Worm (Caenorhabditis elegans) whole organism, young adult: Measurements from ENCODE around the gene cdr-7.

Experiments used
- B0261.1 ChIP-seq: sonication (generic microtip); optimal IDR thresholded peaks from 2 replicates; lab custom pipeline; 2016; ENCODE audit warnings: mild to moderate bottlenecking, missing genetic modification characterization, moderate library complexity, missing compliant biosample characterization
- B0336.3 ChIP-seq: fragments of 200-800 bp; sonication (Bioruptor generic); IDR thresholded peaks from 2 replicates; pipeline ENCODE4 v1.3.6; 2022; ENCODE audit warnings: missing genetic modification characterization, missing compliant biosample characterization
- C17E4.6 ChIP-seq: fragments of 200-800 bp; sonication (Bioruptor generic); IDR thresholded peaks from 2 replicates; pipeline ENCODE4 v1.3.6; 2022; ENCODE audit warnings: missing genetic modification reagents, missing genetic modification characterization, missing compliant biosample characterization
- F39B2.1 ChIP-seq: fragments of 200-800 bp; sonication (Bioruptor generic); IDR thresholded peaks from 2 replicates; pipeline ENCODE4 v1.3.6; 2022; ENCODE audit warnings: missing genetic modification reagents, missing genetic modification characterization, missing compliant biosample characterization
- F49E8.2 ChIP-seq: sonication (generic microtip); optimal IDR thresholded peaks from 3 replicates; lab custom pipeline; 2017; ENCODE audit warnings: missing genetic modification characterization, mild to moderate bottlenecking, missing compliant biosample characterization, antibody characterized with exemption, moderate library complexity; ENCODE audit not compliant: insufficient read depth
- T26A5.8 ChIP-seq: sonication (generic microtip); optimal IDR thresholded peaks from 2 replicates; lab custom pipeline; 2016; ENCODE audit warnings: missing genetic modification characterization, missing compliant biosample characterization
- Y53F4B.3 ChIP-seq: fragments of 200-800 bp; sonication (Bioruptor generic); IDR thresholded peaks from 2 replicates; pipeline ENCODE4 v1.3.6; 2022; ENCODE audit warnings: missing genetic modification reagents, missing genetic modification characterization, missing compliant biosample characterization
- Y56A3A.18 ChIP-seq: fragments of 200-800 bp; sonication (Bioruptor generic); IDR thresholded peaks from 2 replicates; pipeline ENCODE4 v1.3.6; 2022; ENCODE audit warnings: missing genetic modification reagents, missing genetic modification characterization, missing compliant biosample characterization
- ama-1 ChIP-seq, 3 experiments: fragments of 150-350 bp in 1 of 3; sonication (generic microtip) in 2 of 3; optimal IDR thresholded peaks; 2 replicates each; lab custom pipeline; 2014 to 2018; ENCODE audit warnings: missing biosample characterization in 2 of 3, missing genetic modification characterization in 2 of 3, missing genetic modification reagents in 2 of 3
- atf-7 ChIP-seq: sonication (generic microtip); optimal IDR thresholded peaks from 2 replicates; lab custom pipeline; 2017; ENCODE audit warnings: mild to moderate bottlenecking, missing genetic modification characterization, missing compliant biosample characterization
- bed-2 ChIP-seq: fragments of 200-800 bp; sonication (Bioruptor generic); IDR thresholded peaks from 2 replicates; pipeline ENCODE4 v1.3.6; 2022; ENCODE audit warnings: missing genetic modification reagents, missing genetic modification characterization, missing compliant biosample characterization
- ceh-79 ChIP-seq: sonication (generic microtip); optimal IDR thresholded peaks from 2 replicates; lab custom pipeline; 2017; ENCODE audit warnings: mild to moderate bottlenecking, missing genetic modification characterization, missing compliant biosample characterization
- dpff-1 ChIP-seq: sonication (generic microtip); optimal IDR thresholded peaks from 2 replicates; lab custom pipeline; 2017; ENCODE audit warnings: mild to moderate bottlenecking, missing genetic modification characterization, missing compliant biosample characterization
- dpl-1 ChIP-seq: fragments of 150-350 bp; optimal IDR thresholded peaks from 2 replicates; lab custom pipeline; 2014; ENCODE audit warnings: missing biosample characterization, missing genetic modification reagents, missing genetic modification characterization
- egl-18 ChIP-seq: fragments of 200-800 bp; sonication (Bioruptor generic); IDR thresholded peaks from 2 replicates; pipeline ENCODE4 v1.3.6; 2022; ENCODE audit warnings: missing genetic modification reagents, missing genetic modification characterization, missing compliant biosample characterization
- egrh-3 ChIP-seq: fragments of 200-800 bp; sonication (Bioruptor generic); IDR thresholded peaks from 2 replicates; pipeline ENCODE4 v1.3.6; 2022; ENCODE audit warnings: missing genetic modification reagents, missing genetic modification characterization, missing compliant biosample characterization
- gei-17 ChIP-seq: fragments of 200-800 bp; sonication (Bioruptor generic); optimal IDR thresholded peaks from 2 replicates; lab custom pipeline; 2018; ENCODE audit warnings: mild to moderate bottlenecking, missing genetic modification characterization, missing compliant biosample characterization
- let-607 ChIP-seq, 2 experiments: fragments of 200-800 bp in 1 of 2; sonication (Bioruptor generic) in 1 of 2; sonication (generic microtip) in 1 of 2; optimal IDR thresholded peaks; 2 replicates each; lab custom pipeline; 2016 to 2018; ENCODE audit warnings: mild to moderate bottlenecking in 2 of 2, missing compliant biosample characterization in 2 of 2, missing genetic modification characterization in 2 of 2, moderate library complexity in 2 of 2, missing genotype in 1 of 2
- lin-26 ChIP-seq: fragments of 200-800 bp; sonication (Bioruptor generic); IDR thresholded peaks from 2 replicates; pipeline ENCODE4 v1.3.6; 2022; ENCODE audit warnings: missing genetic modification reagents, missing genetic modification characterization, missing compliant biosample characterization
- lin-35 ChIP-seq, 3 experiments: fragments of 150-350 bp in 2 of 3; sonication (generic microtip) in 1 of 3; optimal IDR thresholded peaks; 2 replicates each; lab custom pipeline; 2014 to 2018; ENCODE audit warnings: missing biosample characterization in 3 of 3, missing genetic modification characterization in 3 of 3, missing genetic modification reagents in 3 of 3
- lin-54 ChIP-seq: fragments of 200-800 bp; sonication (Bioruptor generic); optimal IDR thresholded peaks from 2 replicates; lab custom pipeline; 2018; ENCODE audit warnings: mild to moderate bottlenecking, missing genetic modification characterization, missing compliant biosample characterization
- madf-10 ChIP-seq: sonication (generic microtip); optimal IDR thresholded peaks from 2 replicates; lab custom pipeline; 2016; ENCODE audit warnings: mild to moderate bottlenecking, missing genetic modification characterization, missing compliant biosample characterization
- madf-6 ChIP-seq: fragments of 200-800 bp; sonication (Bioruptor generic); IDR thresholded peaks from 2 replicates; pipeline ENCODE4 v1.3.6; 2022; ENCODE audit warnings: missing genetic modification reagents, missing genetic modification characterization, missing compliant biosample characterization
- madf-8 ChIP-seq: fragments of 200-800 bp; sonication (Bioruptor generic); conservative IDR thresholded peaks from 2 replicates; pipeline ENCODE4 v1.3.6; 2022; ENCODE audit warnings: missing genetic modification reagents, missing genetic modification characterization, missing compliant biosample characterization
- mes-4 ChIP-seq: sonication (generic microtip); optimal IDR thresholded peaks from 2 replicates; lab custom pipeline; 2016; ENCODE audit warnings: missing genotype, missing genetic modification characterization, missing compliant biosample characterization
- mxl-1 ChIP-seq: sonication (generic microtip); optimal IDR thresholded peaks from 2 replicates; lab custom pipeline; 2016; ENCODE audit warnings: missing genetic modification characterization, missing compliant biosample characterization
- repo-1 ChIP-seq: sonication (generic microtip); optimal IDR thresholded peaks from 2 replicates; lab custom pipeline; 2017; ENCODE audit warnings: mild to moderate bottlenecking, missing genetic modification characterization, missing compliant biosample characterization
- snpc-1.1 ChIP-seq: sonication (generic microtip); optimal IDR thresholded peaks from 2 replicates; lab custom pipeline; 2017; ENCODE audit warnings: missing genetic modification characterization, mild to moderate bottlenecking, missing compliant biosample characterization, antibody characterized with exemption, moderate library complexity, missing genotype, missing genetic modification reagents; ENCODE audit not compliant: insufficient read depth
- tlf-1 ChIP-seq: fragments of 200-800 bp; sonication (Bioruptor generic); optimal IDR thresholded peaks from 2 replicates; lab custom pipeline; 2018; ENCODE audit warnings: mild to moderate bottlenecking, missing genetic modification characterization, missing compliant biosample characterization
- unc-62 ChIP-seq: fragments of 150-350 bp; optimal IDR thresholded peaks from 2 replicates; lab custom pipeline; 2014; ENCODE audit warnings: missing biosample characterization, missing genetic modification reagents, missing genetic modification characterization
- zim-3 ChIP-seq: sonication (generic microtip); optimal IDR thresholded peaks from 2 replicates; lab custom pipeline; 2017; ENCODE audit warnings: mild to moderate bottlenecking, missing genetic modification characterization, moderate library complexity, missing compliant biosample characterization
- ztf-25 ChIP-seq: fragments of 200-800 bp; sonication (Bioruptor generic); IDR thresholded peaks from 2 replicates; pipeline ENCODE4 v1.3.6; 2022; ENCODE audit warnings: missing genetic modification reagents, missing genetic modification characterization, missing compliant biosample characterization
- ztf-26 ChIP-seq: sonication (generic microtip); optimal IDR thresholded peaks from 2 replicates; lab custom pipeline; 2017; ENCODE audit warnings: missing genetic modification characterization, missing compliant biosample characterization
- ztf-3 ChIP-seq: fragments of 200-800 bp; sonication (Bioruptor generic); optimal IDR thresholded peaks from 2 replicates; lab custom pipeline; 2018; ENCODE audit warnings: mild to moderate bottlenecking, missing genetic modification characterization, missing compliant biosample characterization

cdr-7 gene

DNA sequence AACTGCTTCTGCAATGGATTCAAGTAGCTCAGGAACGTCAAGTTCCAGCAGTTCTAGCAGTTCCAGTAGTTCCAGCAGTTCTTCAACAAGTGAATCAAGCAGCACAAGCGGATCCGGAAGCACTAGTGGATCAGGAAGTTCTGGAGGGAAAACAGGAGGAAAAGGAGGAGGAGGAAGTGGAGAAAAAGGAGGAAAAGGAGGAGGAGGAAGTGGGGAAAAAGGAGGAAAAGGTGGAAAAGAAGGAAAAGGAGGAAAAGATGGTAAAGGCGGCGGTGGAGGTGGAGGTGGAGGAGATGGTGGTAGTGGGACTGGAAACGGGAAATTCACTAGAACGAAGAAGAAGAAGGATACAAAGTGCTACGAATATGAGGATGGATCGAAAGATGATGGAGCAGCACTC is 5.4 kb downstream of the cdr-7 start:
- peak; percentile 49 for TF ChIP-seq egrh-3 (GFP tag; lab: Robert Waterston, UW)
- TF ChIP-seq repo-1 (tag; lab: Kevin White, UChicago): no peak
- peak; percentile 20 for TF ChIP-seq gei-17
- no peak for TF ChIP-seq unc-62 (GFP tag; lab: Kevin White, UChicago)

DNA sequence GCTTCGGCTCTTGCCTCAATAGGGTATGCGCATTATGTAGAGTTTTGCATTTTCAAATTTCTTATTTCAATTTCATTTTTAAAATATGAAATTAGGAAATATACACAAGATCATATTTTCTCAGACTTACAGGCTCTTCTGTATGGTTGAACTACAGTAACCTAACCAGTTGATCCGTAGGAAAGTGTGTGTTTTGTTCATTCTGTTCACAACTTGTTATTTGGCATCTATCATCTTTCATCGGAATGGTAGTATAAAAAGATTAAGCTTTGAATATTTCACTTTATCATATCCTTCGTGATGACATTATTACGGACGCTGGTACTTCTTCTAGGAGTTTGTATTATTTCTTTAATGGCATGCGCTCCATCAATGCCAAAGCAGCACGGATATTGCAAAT is 6.0 kb downstream of the cdr-7 start, which contains the start of gene K01D12.10:
Gene K01D12.10 (plus strand): TSS at position 301 of the 400 bp plus-strand sequence.
- TF ChIP-seq egl-18 (GFP tag; lab: Robert Waterston, UW) (no peak), ztf-3 (GFP tag; lab: Kevin White, UChicago) (no peak), dpl-1 (GFP tag; lab: Kevin White, UChicago) (no peak), lin-35 (GFP tag; optimal IDR thresholded peaks at IDR 0.05; lab: Kevin White, UChicago) (no peak), madf-8 (GFP tag; lab: Robert Waterston, UW) (no peak), let-607 (tag; optimal IDR thresholded peaks at IDR 0.05; lab: Kevin White, UChicago) (no peak), T26A5.8 (tag; lab: Kevin White, UChicago) (no peak), Y56A3A.18 (GFP tag; lab: Robert Waterston, UW) (no peak), ceh-79 (tag; lab: Kevin White, UChicago) (no peak), Y53F4B.3 (GFP tag; lab: Robert Waterston, UW) (no peak), B0336.3 (GFP tag; lab: Robert Waterston, UW) (no peak), snpc-1.1 (tag; lab: Kevin White, UChicago) (no peak), lin-54 (GFP tag; lab: Kevin White, UChicago) (no peak), atf-7 (tag; lab: Kevin White, UChicago) (no peak), madf-6 (GFP tag; lab: Robert Waterston, UW) (no peak), mxl-1 (tag; lab: Kevin White, UChicago) (no peak), bed-2 (GFP tag; lab: Robert Waterston, UW) (no peak), B0261.1 (no peak)

DNA sequence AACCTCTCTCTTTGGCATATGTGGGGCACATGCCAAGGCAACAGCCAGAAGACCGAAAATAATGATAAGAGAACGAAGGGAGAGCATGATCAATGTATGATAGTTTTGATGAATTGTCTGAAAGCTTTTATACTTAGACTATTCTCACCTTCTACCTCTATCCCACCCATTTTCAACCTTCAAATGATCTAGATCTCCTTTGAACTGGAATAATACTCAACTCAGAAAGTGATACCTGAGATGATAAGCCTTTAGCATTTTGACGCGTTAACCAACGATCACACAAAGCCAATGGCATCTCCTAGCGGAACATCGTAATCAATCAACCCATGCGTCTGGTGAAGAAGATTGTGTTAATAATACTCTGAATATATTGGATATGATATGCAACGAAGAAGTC is 7.4 kb downstream of the cdr-7 start, which contains the start of gene K01D12.9:
Gene K01D12.9 (minus strand): TSS at position 101 of the 400 bp plus-strand sequence.
- TF ChIP-seq ztf-26 (tag; lab: Kevin White, UChicago) (no peak), tlf-1 (GFP tag; lab: Kevin White, UChicago) (no peak), lin-26 (no peak)

DNA sequence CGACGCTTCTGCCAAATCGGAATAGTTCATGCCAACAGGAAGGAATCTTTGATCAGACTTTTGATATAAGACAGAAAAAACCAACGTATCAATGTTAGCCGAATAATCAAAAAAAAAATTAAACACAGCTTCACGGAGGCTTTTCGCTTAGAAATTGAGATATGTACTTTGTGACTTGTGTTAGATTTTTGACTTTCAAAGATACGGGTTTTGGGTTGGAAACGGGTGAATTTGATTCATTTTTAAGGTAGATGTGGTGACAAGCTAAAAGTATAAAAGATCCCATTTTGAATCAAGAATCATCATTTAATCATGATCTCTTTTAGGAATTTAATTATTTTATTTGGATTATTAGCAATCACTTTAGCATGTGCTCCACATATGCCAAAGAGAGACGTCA is 9.6 kb downstream of the cdr-7 start, which contains the start of gene K01D12.8:
Gene K01D12.8 (plus strand): TSS at position 301 of the 400 bp plus-strand sequence.
- TF ChIP-seq C17E4.6 (GFP tag; lab: Robert Waterston, UW) (no peak), egl-18 (GFP tag; lab: Robert Waterston, UW) (no peak), madf-10 (tag; lab: Kevin White, UChicago) (no peak), ama-1 (optimal IDR thresholded peaks at IDR 0.05; lab: Kevin White, UChicago) (no peak), ama-1 (GFP tag; optimal IDR thresholded peaks at IDR 0.05; lab: Kevin White, UChicago) (no peak), F49E8.2 (tag; lab: Kevin White, UChicago) (no peak), ztf-25 (GFP tag; lab: Robert Waterston, UW) (no peak), bed-2 (GFP tag; lab: Robert Waterston, UW) (no peak), F39B2.1 (GFP tag; lab: Robert Waterston, UW) (no peak), mes-4 (no peak), zim-3 (tag; lab: Kevin White, UChicago) (no peak), dpff-1 (tag; lab: Kevin White, UChicago) (no peak)
